Worm (Caenorhabditis elegans) whole organism, early embryonic: ENCODE measurements around the gene R08F11.1.

Experiments used
- B0310.2 ChIP-seq: sonication (generic microtip); optimal IDR thresholded peaks from 2 replicates; lab custom pipeline; 2016; ENCODE audit warnings: mild to moderate bottlenecking, missing genetic modification characterization, missing compliant biosample characterization
- F13C5.2 ChIP-seq: sonication (generic microtip); optimal IDR thresholded peaks from 2 replicates; lab custom pipeline; 2017; ENCODE audit warnings: mild to moderate bottlenecking, missing genetic modification characterization, inconsistent platforms, missing compliant biosample characterization
- aly-1 ChIP-seq: sonication (generic microtip); optimal IDR thresholded peaks from 2 replicates; lab custom pipeline; 2016; ENCODE audit warnings: missing genetic modification characterization, missing compliant biosample characterization
- ama-1 ChIP-seq: fragments of 150-350 bp; optimal IDR thresholded peaks from 2 replicates; lab custom pipeline; 2014
- ceh-13 ChIP-seq: fragments of 200-800 bp; sonication (Bioruptor generic); optimal IDR thresholded peaks from 2 replicates; lab custom pipeline; 2018; ENCODE audit warnings: mild to moderate bottlenecking, missing genetic modification characterization, missing compliant biosample characterization
- ceh-36 ChIP-seq: sonication (generic microtip); optimal IDR thresholded peaks from 2 replicates; lab custom pipeline; 2016; ENCODE audit warnings: missing genetic modification characterization, inconsistent platforms, missing compliant biosample characterization
- ets-7 ChIP-seq: sonication (generic microtip); optimal IDR thresholded peaks from 2 replicates; lab custom pipeline; 2016; ENCODE audit warnings: missing genotype, missing genetic modification characterization, missing compliant biosample characterization
- flt-1 ChIP-seq: fragments of 200-800 bp; sonication (Bioruptor generic); IDR thresholded peaks from 2 replicates; pipeline ENCODE4 v1.3.6; 2022; ENCODE audit warnings: missing genetic modification characterization, missing compliant biosample characterization
- hmbx-1 ChIP-seq: sonication (generic microtip); optimal IDR thresholded peaks from 2 replicates; lab custom pipeline; 2016; ENCODE audit warnings: mild to moderate bottlenecking, missing genetic modification characterization, missing compliant biosample characterization
- hmg-4 ChIP-seq: fragments of 200-800 bp; sonication (Bioruptor generic); optimal IDR thresholded peaks from 2 replicates; lab custom pipeline; 2018; ENCODE audit warnings: mild to moderate bottlenecking, missing genetic modification characterization, missing compliant biosample characterization
- hnd-1 ChIP-seq: sonication (generic microtip); optimal IDR thresholded peaks from 2 replicates; lab custom pipeline; 2016; ENCODE audit warnings: missing genetic modification characterization, missing compliant biosample characterization
- pes-1 ChIP-seq: fragments of 200-800 bp; sonication (Bioruptor generic); IDR thresholded peaks from 2 replicates; pipeline ENCODE4 v1.3.6; 2022; ENCODE audit warnings: missing genetic modification reagents, missing genetic modification characterization, missing compliant biosample characterization
- scrt-1 ChIP-seq: fragments of 200-800 bp; sonication (Bioruptor generic); IDR thresholded peaks from 2 replicates; pipeline ENCODE4 v1.3.6; 2022; ENCODE audit warnings: missing genetic modification characterization, missing compliant biosample characterization
- sea-1 ChIP-seq: fragments of 200-800 bp; sonication (Bioruptor generic); conservative IDR thresholded peaks from 2 replicates; pipeline ENCODE4 v1.3.6; 2022; ENCODE audit warnings: missing genetic modification characterization, missing compliant biosample characterization
- tbx-11 ChIP-seq: fragments of 200-800 bp; sonication (Bioruptor generic); IDR thresholded peaks from 2 replicates; pipeline ENCODE4 v1.3.6; 2022; ENCODE audit warnings: missing genetic modification characterization, missing compliant biosample characterization
- tbx-37 ChIP-seq: fragments of 200-800 bp; sonication (Bioruptor generic); conservative IDR thresholded peaks from 2 replicates; pipeline ENCODE4 v1.3.6; 2022; ENCODE audit warnings: missing genetic modification reagents, missing genetic modification characterization, missing compliant biosample characterization
- tra-4 ChIP-seq: sonication (generic microtip); optimal IDR thresholded peaks from 2 replicates; lab custom pipeline; 2017; ENCODE audit warnings: missing genetic modification characterization, missing compliant biosample characterization

Gene R08F11.1

ce11 chrV:3784167-3784734, at the start of gene R08F11.1:
R08F11.1 (minus strand) TSS chrV:3784217.
- TF ChIP-seq ama-1 (lab: Kevin White, UChicago) (no peak), ceh-36 (no peak), hnd-1 (tag; lab: Kevin White, UChicago) (no peak), F13C5.2 (tag; lab: Kevin White, UChicago) (no peak), tra-4 (tag; lab: Kevin White, UChicago) (no peak), B0310.2 (tag; lab: Kevin White, UChicago) (no peak), ets-7 (tag; lab: Kevin White, UChicago) (no peak), hmbx-1 (tag; lab: Kevin White, UChicago) (no peak), flt-1 (GFP tag; lab: Robert Waterston, UW) (no peak), tbx-37 (no peak), aly-1 (tag; lab: Kevin White, UChicago) (no peak)

- TF ChIP-seq sea-1 (GFP tag; lab: Robert Waterston, UW) (no peak), ceh-36 (no peak)
Measured at ce11 chrV:3832661-3833060, 48.6 kb upstream of the R08F11.1 start.

- TF ChIP-seq B0310.2 (tag; lab: Kevin White, UChicago) (no peak), ceh-13 (no peak)
Measured at ce11 chrV:3832103-3832502, 48.1 kb upstream of the R08F11.1 start.

- TF ChIP-seq tbx-11 = no peak
- no peak for TF ChIP-seq B0310.2 (tag; lab: Kevin White, UChicago)
- TF ChIP-seq sea-1 (GFP tag; lab: Robert Waterston, UW) = no peak
- no peak for TF ChIP-seq scrt-1 (GFP tag; lab: Robert Waterston, UW)
- TF ChIP-seq hnd-1 (tag; lab: Kevin White, UChicago) = no peak
- TF ChIP-seq ama-1 (lab: Kevin White, UChicago) = no peak
- TF ChIP-seq flt-1 (GFP tag; lab: Robert Waterston, UW) = no peak
- no peak for TF ChIP-seq ets-7 (tag; lab: Kevin White, UChicago)
- no peak for TF ChIP-seq pes-1 (GFP tag; lab: Robert Waterston, UW)
- no peak for TF ChIP-seq ceh-36
- TF ChIP-seq tra-4 (tag; lab: Kevin White, UChicago) = no peak
- TF ChIP-seq tbx-37 = no peak
- TF ChIP-seq hmbx-1 (tag; lab: Kevin White, UChicago) = no peak
- TF ChIP-seq F13C5.2 (tag; lab: Kevin White, UChicago) = no peak
Measured at ce11 chrV:3831616-3832015, 47.6 kb upstream of the R08F11.1 start, which contains the start of gene H10D18.5. H10D18.5 (minus strand) TSS chrV:3831716.

- no peak for TF ChIP-seq hmbx-1 (tag; lab: Kevin White, UChicago)
Measured at ce11 chrV:3825190-3825589, 41.2 kb upstream of the R08F11.1 start.

- TF ChIP-seq sea-1 (GFP tag; lab: Robert Waterston, UW) = no peak
- no peak for TF ChIP-seq ceh-36
Measured at ce11 chrV:3820875-3821274, 36.9 kb upstream of the R08F11.1 start.

- no peak for TF ChIP-seq pes-1 (GFP tag; lab: Robert Waterston, UW)
- no peak for TF ChIP-seq hmbx-1 (tag; lab: Kevin White, UChicago)
- no peak for TF ChIP-seq ets-7 (tag; lab: Kevin White, UChicago)
- no peak for TF ChIP-seq hmg-4 (GFP tag; lab: Kevin White, UChicago)
- no peak for TF ChIP-seq ceh-13
- TF ChIP-seq B0310.2 (tag; lab: Kevin White, UChicago) = no peak
- TF ChIP-seq hnd-1 (tag; lab: Kevin White, UChicago) = no peak
- no peak for TF ChIP-seq tbx-37
- TF ChIP-seq tbx-11 = no peak
- no peak for TF ChIP-seq ama-1 (lab: Kevin White, UChicago)
- no peak for TF ChIP-seq flt-1 (GFP tag; lab: Robert Waterston, UW)
- no peak for TF ChIP-seq F13C5.2 (tag; lab: Kevin White, UChicago)
- no peak for TF ChIP-seq tra-4 (tag; lab: Kevin White, UChicago)
- TF ChIP-seq scrt-1 (GFP tag; lab: Robert Waterston, UW) = no peak
- TF ChIP-seq sea-1 (GFP tag; lab: Robert Waterston, UW) = no peak
- no peak for TF ChIP-seq aly-1 (tag; lab: Kevin White, UChicago)
Measured at ce11 chrV:3814938-3815337, 30.9 kb upstream of the R08F11.1 start, which contains the start of gene H10D18.1. H10D18.1 (plus strand) TSS chrV:3815214.

ce11 chrV:3814009-3814408, 30.0 kb upstream of the R08F11.1 start:
- TF ChIP-seq ceh-36 (no peak), B0310.2 (tag; lab: Kevin White, UChicago) (no peak), ama-1 (lab: Kevin White, UChicago) (no peak), scrt-1 (GFP tag; lab: Robert Waterston, UW) (no peak), hnd-1 (tag; lab: Kevin White, UChicago) (no peak), tra-4 (tag; lab: Kevin White, UChicago) (no peak), aly-1 (tag; lab: Kevin White, UChicago) (no peak), tbx-11 (no peak), pes-1 (GFP tag; lab: Robert Waterston, UW) (no peak), sea-1 (GFP tag; lab: Robert Waterston, UW) (no peak), ceh-13 (no peak), flt-1 (GFP tag; lab: Robert Waterston, UW) (no peak), hmbx-1 (tag; lab: Kevin White, UChicago) (no peak), hmg-4 (GFP tag; lab: Kevin White, UChicago) (no peak), tbx-37 (no peak), ets-7 (tag; lab: Kevin White, UChicago) (no peak), F13C5.2 (tag; lab: Kevin White, UChicago) (no peak)
